Worm (Caenorhabditis elegans) whole organism, L4 larva: ENCODE data around the gene srxa-16.

Experiments
- F49E8.2 ChIP-seq: sonication (generic microtip); optimal IDR thresholded peaks from 2 replicates; lab custom pipeline; 2016; ENCODE audit warnings: missing compliant biosample characterization, mild to moderate bottlenecking, missing genetic modification characterization, borderline replicate concordance
- T20F7.1 ChIP-seq: fragments of 200-800 bp; sonication (Bioruptor generic); optimal IDR thresholded peaks from 2 replicates; lab custom pipeline; 2018; ENCODE audit warnings: mild to moderate bottlenecking, missing genetic modification characterization, missing compliant biosample characterization
- aha-1 ChIP-seq: fragments of 150-350 bp; peaks from one replicate; lab custom pipeline; 2014; ENCODE audit warnings: missing biosample characterization, missing genetic modification characterization
- aly-2 ChIP-seq: sonication (generic microtip); optimal IDR thresholded peaks from 2 replicates; lab custom pipeline; 2018; ENCODE audit warnings: missing biosample characterization, missing genetic modification characterization
- arid-1 ChIP-seq: fragments of 200-800 bp; sonication (Bioruptor generic); conservative IDR thresholded peaks from 2 replicates; pipeline ENCODE4 v1.3.6; 2022; ENCODE audit warnings: missing genetic modification reagents, missing genetic modification characterization, missing compliant biosample characterization
- ceh-20 ChIP-seq: fragments of 200-800 bp; sonication (Bioruptor generic); IDR thresholded peaks from 2 replicates; pipeline ENCODE4 v1.3.6; 2022; ENCODE audit warnings: missing genetic modification reagents, missing genetic modification characterization, missing compliant biosample characterization
- cey-2 ChIP-seq: sonication (generic microtip); optimal IDR thresholded peaks from 3 replicates; lab custom pipeline; 2017; ENCODE audit warnings: missing genetic modification characterization, mild to moderate bottlenecking, missing compliant biosample characterization, antibody characterized with exemption, borderline replicate concordance; ENCODE audit not compliant: insufficient read depth
- daf-16 ChIP-seq, 3 experiments: sonication (generic microtip); optimal IDR thresholded peaks; 2 replicates each; lab custom pipeline; 2016 to 2017; ENCODE audit warnings: missing genetic modification characterization in 3 of 3, missing genetic modification reagents in 3 of 3, mild to moderate bottlenecking in 2 of 3, missing compliant biosample characterization in 2 of 3, missing biosample characterization in 1 of 3, moderate library complexity in 1 of 3
- daf-19 ChIP-seq: fragments of 200-800 bp; sonication (Bioruptor generic); conservative IDR thresholded peaks from 2 replicates; pipeline ENCODE4 v1.3.6; 2022; ENCODE audit warnings: missing genetic modification characterization, missing compliant biosample characterization
- daf-8 ChIP-seq: fragments of 200-800 bp; sonication (Bioruptor generic); IDR thresholded peaks from 2 replicates; pipeline ENCODE4 v1.3.6; 2022; ENCODE audit warnings: missing genetic modification characterization, missing compliant biosample characterization
- dmd-6 ChIP-seq: fragments of 200-800 bp; sonication (Bioruptor generic); IDR thresholded peaks from 2 replicates; pipeline ENCODE4 v1.3.6; 2022; ENCODE audit warnings: missing genetic modification reagents, missing genetic modification characterization, missing compliant biosample characterization
- dmd-9 ChIP-seq: fragments of 200-800 bp; sonication (Bioruptor generic); IDR thresholded peaks from 2 replicates; pipeline ENCODE4 v1.3.6; 2022; ENCODE audit warnings: missing genetic modification reagents, missing genetic modification characterization, missing compliant biosample characterization
- dpl-1 ChIP-seq: fragments of 150-350 bp; optimal IDR thresholded peaks from 2 replicates; lab custom pipeline; 2014; ENCODE audit warnings: missing biosample characterization, missing genetic modification reagents, missing genetic modification characterization
- dve-1 ChIP-seq: sonication (generic microtip); optimal IDR thresholded peaks from 2 replicates; lab custom pipeline; 2017; ENCODE audit warnings: antibody characterized with exemption, mild to moderate bottlenecking, missing genetic modification characterization, missing compliant biosample characterization; ENCODE audit not compliant: insufficient read depth
- fos-1 ChIP-seq: fragments of 150-350 bp; optimal IDR thresholded peaks from 2 replicates; lab custom pipeline; 2014; ENCODE audit warnings: missing biosample characterization, missing genetic modification characterization
- hif-1 ChIP-seq, 2 experiments: sonication (generic microtip); optimal IDR thresholded peaks; 2 replicates each; lab custom pipeline; 2016 to 2017; ENCODE audit warnings: missing compliant biosample characterization in 2 of 2, missing genetic modification characterization in 2 of 2, missing genetic modification reagents in 2 of 2, missing genotype in 2 of 2, mild to moderate bottlenecking in 1 of 2
- hlh-30 ChIP-seq: sonication (generic microtip); optimal IDR thresholded peaks from 2 replicates; lab custom pipeline; 2017; ENCODE audit warnings: antibody characterized with exemption, mild to moderate bottlenecking, missing genetic modification characterization, missing compliant biosample characterization; ENCODE audit not compliant: insufficient read depth
- hmg-1.1 ChIP-seq: fragments of 200-800 bp; sonication (Bioruptor generic); IDR thresholded peaks from 2 replicates; pipeline ENCODE4 v1.3.6; 2022; ENCODE audit warnings: missing genetic modification reagents, missing genetic modification characterization, missing compliant biosample characterization
- lin-39 ChIP-seq: fragments of 150-350 bp; optimal IDR thresholded peaks from 2 replicates; lab custom pipeline; 2014; ENCODE audit warnings: missing biosample characterization, missing genetic modification reagents, missing genetic modification characterization
- madf-5 ChIP-seq, 2 experiments: fragments of 200-800 bp; sonication (Bioruptor generic); IDR thresholded peaks; 2 replicates each; pipeline ENCODE4 v1.3.6; 2022; ENCODE audit warnings: missing compliant biosample characterization in 2 of 2, missing genetic modification characterization in 2 of 2
- madf-9 ChIP-seq: fragments of 200-800 bp; sonication (Bioruptor generic); conservative IDR thresholded peaks from 2 replicates; pipeline ENCODE4 v1.3.6; 2022; ENCODE audit warnings: missing genetic modification reagents, missing genetic modification characterization, missing compliant biosample characterization
- mes-2 ChIP-seq: sonication (generic microtip); optimal IDR thresholded peaks from 2 replicates; lab custom pipeline; 2016; ENCODE audit warnings: missing genotype, mild to moderate bottlenecking, missing genetic modification characterization, missing compliant biosample characterization; ENCODE audit not compliant: poor library complexity, severe bottlenecking
- mxl-3 ChIP-seq: fragments of 200-800 bp; sonication (Bioruptor generic); optimal IDR thresholded peaks from 2 replicates; lab custom pipeline; 2018; ENCODE audit warnings: mild to moderate bottlenecking, missing genetic modification characterization, missing compliant biosample characterization
- nhr-10 ChIP-seq: fragments of 150-350 bp; optimal IDR thresholded peaks from 2 replicates; lab custom pipeline; 2014; ENCODE audit warnings: missing biosample characterization, missing genetic modification characterization
- nhr-11 ChIP-seq: fragments of 150-350 bp; optimal IDR thresholded peaks from 2 replicates; lab custom pipeline; 2014; ENCODE audit warnings: missing biosample characterization, missing genetic modification characterization
- nhr-28 ChIP-seq: fragments of 150-350 bp; optimal IDR thresholded peaks from 2 replicates; lab custom pipeline; 2014; ENCODE audit warnings: missing biosample characterization, missing genetic modification characterization
- pha-4 ChIP-seq, 2 experiments: fragments of 150-350 bp in 1 of 2; fragments of 200-800 bp in 1 of 2; sonication (Bioruptor generic) in 1 of 2; IDR thresholded peaks in 1 of 2; optimal IDR thresholded peaks in 1 of 2; 2 replicates each; pipeline versions ENCODE4 v1.3.6 to Lab custom; 2014 to 2022; ENCODE audit warnings: missing genetic modification characterization in 2 of 2, missing genetic modification reagents in 2 of 2, missing biosample characterization in 1 of 2, missing compliant biosample characterization in 1 of 2
- pqm-1 ChIP-seq: sonication (generic microtip); optimal IDR thresholded peaks from 2 replicates; lab custom pipeline; 2017; ENCODE audit warnings: missing biosample characterization, missing genetic modification characterization
- sdz-12 ChIP-seq: fragments of 200-800 bp; sonication (Bioruptor generic); optimal IDR thresholded peaks from 2 replicates; lab custom pipeline; 2018; ENCODE audit warnings: mild to moderate bottlenecking, missing genetic modification characterization, missing compliant biosample characterization
- tag-97 ChIP-seq: fragments of 200-800 bp; sonication (Bioruptor generic); IDR thresholded peaks from 2 replicates; pipeline ENCODE4 v1.3.6; 2022; ENCODE audit warnings: missing genetic modification characterization, missing compliant biosample characterization
- tra-1 ChIP-seq: fragments of 200-800 bp; sonication (Bioruptor generic); IDR thresholded peaks from 2 replicates; pipeline ENCODE4 v1.3.6; 2022; ENCODE audit warnings: missing genetic modification reagents, missing genetic modification characterization, missing compliant biosample characterization
- unc-62 ChIP-seq, 3 experiments: fragments of 150-350 bp in 1 of 3; sonication (generic microtip); optimal IDR thresholded peaks in 2 of 3; peaks in 1 of 3; 1 replicate in 1 of 3; 2 replicates in 2 of 3; lab custom pipeline; 2014 to 2017; ENCODE audit warnings: missing biosample characterization in 3 of 3, missing genetic modification characterization in 3 of 3, missing genetic modification reagents in 3 of 3, missing genotype in 1 of 3
- zfp-2 ChIP-seq: sonication (generic microtip); optimal IDR thresholded peaks from 2 replicates; lab custom pipeline; 2016; ENCODE audit warnings: mild to moderate bottlenecking, missing genetic modification characterization, missing compliant biosample characterization

srxa-16 gene

DNA sequence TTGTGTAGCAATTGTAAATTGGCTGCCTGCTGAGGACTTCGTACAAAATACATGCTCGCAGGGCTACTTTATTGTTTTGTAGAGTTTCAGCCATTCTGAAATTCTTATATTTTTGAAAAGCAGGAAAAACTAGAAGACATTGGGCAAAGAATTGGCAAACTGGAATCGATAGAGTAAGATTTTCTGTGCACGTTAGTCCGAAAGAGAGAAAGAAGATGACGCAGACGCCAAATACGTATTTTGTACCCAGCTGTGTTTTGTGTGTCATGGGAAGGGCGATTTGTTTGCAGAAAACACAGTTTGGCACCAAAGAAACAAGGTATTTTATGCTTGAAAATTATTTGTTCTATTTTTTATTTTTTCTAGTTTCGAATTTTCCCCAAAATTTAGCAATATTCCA is 13.3 kb upstream of the srxa-16 start, which contains the start of gene fbxa-143:
Gene fbxa-143 (minus strand): TSS at position 101 of the 400 bp plus-strand sequence.
- no peak for TF ChIP-seq aly-2 (tag; lab: Kevin White, UChicago)
- peak; percentile 48 for TF ChIP-seq nhr-28

DNA sequence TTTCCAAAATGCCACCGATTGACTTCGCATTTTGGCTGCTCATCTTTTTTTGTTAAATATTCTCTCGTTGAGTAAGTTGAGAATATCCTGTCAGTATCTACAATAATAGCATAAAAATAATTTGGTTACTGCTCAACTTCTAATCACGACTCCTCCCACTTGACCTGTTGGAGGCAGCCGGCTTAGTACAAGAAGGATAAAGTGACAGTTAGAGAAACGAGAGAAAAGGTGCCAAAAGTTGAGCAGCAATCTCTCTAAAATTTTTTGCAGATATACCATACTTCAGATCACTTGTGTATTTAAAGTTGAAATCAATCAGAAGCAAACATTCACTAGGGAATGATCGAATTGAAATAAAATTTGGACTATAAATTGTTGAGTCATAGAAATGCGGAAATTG is 10.6 kb upstream of the srxa-16 start, which contains the start of gene nhr-111:
Gene nhr-111 (minus strand): TSS at position 101 of the 400 bp plus-strand sequence.
- TF ChIP-seq zfp-2 (tag; lab: Kevin White, UChicago), result no peak

DNA sequence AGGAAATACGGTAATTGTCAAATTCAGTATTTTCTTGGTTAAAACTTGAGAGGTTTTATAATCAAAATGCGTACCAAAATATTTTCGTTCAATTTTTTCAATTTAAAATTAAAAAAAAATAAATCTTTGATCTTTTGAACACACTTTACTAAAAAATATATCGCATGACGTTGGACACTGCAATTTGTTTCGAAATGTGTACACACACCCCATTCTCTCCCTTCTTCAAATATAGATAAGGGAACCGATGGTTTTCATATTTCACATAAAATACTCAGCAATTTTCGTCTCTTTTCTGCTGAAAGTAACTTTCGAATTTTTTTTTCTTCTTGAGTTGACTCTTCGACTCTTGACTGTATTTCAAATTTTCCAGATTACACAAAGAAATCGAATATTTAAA is 7.3 kb upstream of the srxa-16 start:
- TF ChIP-seq mxl-3 (GFP tag; lab: Kevin White, UChicago), result no peak
- TF ChIP-seq dpl-1 (GFP tag; lab: Kevin White, UChicago), result no peak
- TF ChIP-seq pqm-1, result peak; percentile 1
- TF ChIP-seq dve-1 (tag; lab: Kevin White, UChicago), result peak; percentile 32
- no peak for TF ChIP-seq F49E8.2
- TF ChIP-seq dmd-6 (GFP tag; lab: Robert Waterston, UW), result peak; percentile 12; the same call in 1 of the 2 replicates
- TF ChIP-seq lin-39, result no peak
- no peak for TF ChIP-seq daf-16 (GFP tag; optimal IDR thresholded peaks at IDR 0.05; lab: Kevin White, UChicago)
- peak; percentile 29 for TF ChIP-seq daf-16 (tag; optimal IDR thresholded peaks at IDR 0.05; lab: Kevin White, UChicago)
- TF ChIP-seq pha-4 (GFP tag; IDR thresholded peaks at IDR 0.05; lab: Robert Waterston, UW), result no peak
- peak; percentile 7 for TF ChIP-seq pha-4 (tag; optimal IDR thresholded peaks at IDR 0.05; lab: Kevin White, UChicago)
- peak; percentile 60 for TF ChIP-seq nhr-28

DNA sequence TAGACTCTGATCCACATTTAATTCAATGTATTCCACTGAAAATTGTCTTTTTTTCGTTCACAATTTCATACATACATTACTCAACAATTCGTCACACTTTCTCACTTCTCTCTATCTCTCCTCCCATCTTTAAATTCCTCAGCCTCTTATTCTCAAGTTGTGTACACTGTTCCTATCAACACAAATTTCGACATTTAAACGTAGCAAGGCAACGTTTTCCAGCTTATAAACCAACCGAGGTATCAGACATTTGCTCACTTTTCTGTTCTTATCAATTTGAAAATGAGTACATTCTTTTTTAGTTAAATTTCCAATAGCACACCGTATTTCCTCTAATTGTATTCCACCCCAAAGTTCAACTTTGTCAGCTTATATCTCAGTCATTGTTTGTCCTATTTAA is 6.8 kb upstream of the srxa-16 start, which contains the start of gene skr-3:
Gene skr-3 (plus strand): TSS at position 163 of the 400 bp plus-strand sequence.
- TF ChIP-seq pqm-1 (peak; percentile 54), nhr-11 (tag; lab: Kevin White, UChicago) (no peak), daf-16 (GFP tag; optimal IDR thresholded peaks at IDR 0.05; lab: Kevin White, UChicago) (no peak), daf-16 (tag; optimal IDR thresholded peaks at IDR 0.05; lab: Kevin White, UChicago) (peak; percentile 66), dmd-6 (GFP tag; lab: Robert Waterston, UW) (peak; percentile 49; the same call in 1 of the 2 replicates), tra-1 (GFP tag; lab: Robert Waterston, UW) (0 out of 2 replicates have a peak, but pooled peaks have one; percentile 49), unc-62 (GFP tag; optimal IDR thresholded peaks at IDR 0.05 in 1 of 2; lab: Kevin White, UChicago) (peak in 1 of 2 experiments; percentile 14), unc-62 (tag; optimal IDR thresholded peaks at IDR 0.05; lab: Kevin White, UChicago) (no peak), dve-1 (tag; lab: Kevin White, UChicago) (peak; percentile 45), cey-2 (tag; lab: Kevin White, UChicago) (no peak), nhr-28 (peak; percentile 61), ceh-20 (no peak)

DNA sequence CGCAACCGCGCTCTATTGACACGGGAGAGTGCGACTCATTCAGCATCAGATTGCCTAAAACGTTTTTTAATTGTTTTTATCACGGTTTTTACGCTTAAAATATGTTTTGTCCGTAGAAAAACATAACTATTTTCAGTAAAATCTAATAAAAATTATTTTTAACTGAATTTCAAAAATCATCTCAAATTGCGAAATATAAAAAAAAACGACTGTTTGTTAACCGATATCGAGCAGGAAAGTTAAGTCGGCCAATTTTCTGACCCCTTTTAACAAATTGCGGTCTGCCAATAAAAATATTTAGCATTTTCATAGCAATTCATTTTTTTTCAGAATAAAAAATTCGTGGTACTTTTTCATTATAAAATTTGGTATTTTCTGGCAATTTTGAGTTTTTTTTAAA is 6.4 kb upstream of the srxa-16 start:
- no peak for TF ChIP-seq dmd-9 (GFP tag; lab: Robert Waterston, UW)
- TF ChIP-seq madf-9 (GFP tag; lab: Robert Waterston, UW), result no peak
- no peak for TF ChIP-seq fos-1 (tag; lab: Kevin White, UChicago)
- TF ChIP-seq aha-1, result peak; percentile 78

DNA sequence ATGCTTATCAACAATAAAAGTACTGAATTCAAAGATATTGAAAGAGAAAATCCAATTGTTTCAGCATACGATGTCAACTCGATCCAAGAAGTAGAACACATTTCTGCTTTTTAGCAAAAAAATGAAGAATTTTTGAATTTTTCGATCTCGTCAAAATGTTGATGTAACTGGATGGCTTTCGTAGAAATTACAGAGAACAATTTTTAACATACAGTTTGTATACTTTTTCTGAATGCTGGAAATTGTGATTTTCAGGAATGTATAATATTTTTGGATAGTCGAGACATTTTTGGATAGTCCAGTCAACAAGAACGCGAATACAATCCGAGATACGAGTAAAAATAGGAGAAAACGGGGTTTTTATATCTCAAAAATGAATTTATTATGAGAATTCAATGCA is 4.5 kb upstream of the srxa-16 start, which contains the start of gene str-103:
Gene str-103 (minus strand): TSS at position 101 of the 400 bp plus-strand sequence.
- TF ChIP-seq nhr-10 (tag; lab: Kevin White, UChicago) (no peak), hif-1 (tag; optimal IDR thresholded peaks at IDR 0.05; lab: Kevin White, UChicago) (no peak), sdz-12 (GFP tag; lab: Kevin White, UChicago) (no peak), tra-1 (GFP tag; lab: Robert Waterston, UW) (no peak), lin-39 (no peak), hlh-30 (tag; lab: Kevin White, UChicago) (no peak), mes-2 (tag; lab: Kevin White, UChicago) (no peak), hmg-1.1 (GFP tag; lab: Robert Waterston, UW) (no peak), daf-19 (GFP tag; lab: Robert Waterston, UW) (no peak), daf-8 (no peak), arid-1 (GFP tag; lab: Robert Waterston, UW) (no peak), nhr-11 (tag; lab: Kevin White, UChicago) (no peak), cey-2 (tag; lab: Kevin White, UChicago) (no peak), madf-5 (GFP tag; IDR thresholded peaks at IDR 0.05; lab: Robert Waterston, UW) (no peak), tag-97 (GFP tag; lab: Robert Waterston, UW) (no peak), T20F7.1 (GFP tag; lab: Kevin White, UChicago) (no peak)
